Worm (Caenorhabditis elegans): ENCODE data around the gene nasp-1.
A peak's percentile ranks its signal among the peaks of the same experiment; 100 is the strongest.
"Not testable (repeated sequence)": the region's sequence is repeated elsewhere in the genome, so short reads cannot be mapped to it uniquely, and the experiment has no call there.

The nasp-1 gene

ce11 chrII:11112419-11112818, 6.0 kb downstream of the nasp-1 start, which contains the start of gene mat-2:
Gene mat-2 (plus strand): TSS chrII:11112719.
- TF ChIP-seq nhr-27 (tag; optimal IDR thresholded peaks at IDR 0.05) (no peak), D2030.7 (GFP tag; IDR thresholded peaks at IDR 0.05) (no peak), nhr-80 (tag; optimal IDR thresholded peaks at IDR 0.05) (no peak), tbx-9 (tag; optimal IDR thresholded peaks at IDR 0.05; ENCODE audit: borderline replicate concordance) (no peak), F39B2.1 (GFP tag; IDR thresholded peaks at IDR 0.05) (no peak), lsy-27 (tag; optimal IDR thresholded peaks at IDR 0.05; ENCODE audit: borderline replicate concordance, insufficient read depth) (no peak), zim-3 (tag; optimal IDR thresholded peaks at IDR 0.05) (no peak), tlf-1 (GFP tag; optimal IDR thresholded peaks at IDR 0.05) (no peak), unc-130 (GFP tag; optimal IDR thresholded peaks at IDR 0.05) (no peak), attf-6 (GFP tag; IDR thresholded peaks at IDR 0.05) (no peak), mes-4 (tag; optimal IDR thresholded peaks at IDR 0.05) (no peak), B0261.1 (tag; optimal IDR thresholded peaks at IDR 0.05) (no peak)

- TF ChIP-seq hlh-12 (tag; optimal IDR thresholded peaks at IDR 0.05); hmg-20 (GFP tag; IDR thresholded peaks at IDR 0.05); him-1 (tag; optimal IDR thresholded peaks at IDR 0.05): not testable (repeated sequence)
Measured at ce11 chrII:11121800-11122199, 15.4 kb downstream of the nasp-1 start, which contains the start of gene W10C6.2. Gene W10C6.2 (minus strand): TSS chrII:11121900.

- TF ChIP-seq hrde-1 (tag; optimal IDR thresholded peaks at IDR 0.05; ENCODE audit: borderline replicate concordance) (peak; percentile 70), pbrm-1 (GFP tag; IDR thresholded peaks at IDR 0.05) (0 out of 2 replicates have a peak, but pooled peaks have one; percentile 20), lin-26 (GFP tag; IDR thresholded peaks at IDR 0.05) (peak; percentile 72; the same call in 1 of the 2 replicates), athp-1 (tag; optimal IDR thresholded peaks at IDR 0.05) (peak; percentile 25), madf-6 (GFP tag; IDR thresholded peaks at IDR 0.05) (peak; percentile 57), D2030.7 (GFP tag; IDR thresholded peaks at IDR 0.05) (0 out of 2 replicates have a peak, but pooled peaks have one; percentile 9), Y95B8A.8 (GFP tag; IDR thresholded peaks at IDR 0.05) (0 out of 2 replicates have a peak, but pooled peaks have one; percentile 24), sea-2 (GFP tag; IDR thresholded peaks at IDR 0.05) (no peak), nfya-2 (GFP tag; IDR thresholded peaks at IDR 0.05) (no peak), F10E7.11 (tag; optimal IDR thresholded peaks at IDR 0.05) (no peak), Y53G8AR.9 (GFP tag; conservative IDR thresholded peaks at IDR 0.05) (0 out of 2 replicates have a peak, but pooled peaks have one; percentile 35), hsf-1 (GFP tag; IDR thresholded peaks at IDR 0.05) (peak; percentile 20; the same call in 1 of the 2 replicates), lin-54 (GFP tag; optimal IDR thresholded peaks at IDR 0.05) (peak; percentile 64), mcd-1 (GFP tag; IDR thresholded peaks at IDR 0.05) (peak; percentile 32; the same call in 1 of the 2 replicates), cebp-1 (GFP tag; IDR thresholded peaks at IDR 0.05) (no peak), cebp-1 (tag; optimal IDR thresholded peaks at IDR 0.05) (peak; percentile 23), unc-62 (GFP tag; optimal IDR thresholded peaks at IDR 0.05) (no peak), him-1 (tag; optimal IDR thresholded peaks at IDR 0.05) (peak; percentile 16), rcor-1 (GFP tag; IDR thresholded peaks at IDR 0.05) (peak; percentile 38), tbx-9 (tag; optimal IDR thresholded peaks at IDR 0.05; ENCODE audit: borderline replicate concordance) (no peak), die-1 (tag; optimal IDR thresholded peaks at IDR 0.05) (peak; percentile 50), snpc-1.3 (tag; optimal IDR thresholded peaks at IDR 0.05; ENCODE audit: insufficient read depth) (peak; percentile 46), nfya-1 (tag; optimal IDR thresholded peaks at IDR 0.05; ENCODE audit: borderline replicate concordance, insufficient read depth) (no peak), snpc-4 (GFP tag; optimal IDR thresholded peaks at IDR 0.05) (peak; percentile 0), snpc-4 (tag; optimal IDR thresholded peaks at IDR 0.05) (peak in 1 of 4 experiments; percentile 0), atf-7 (tag; optimal IDR thresholded peaks at IDR 0.05) (peak; percentile 21), B0019.2 (GFP tag; conservative IDR thresholded peaks at IDR 0.05) (no peak), hlh-26 (GFP tag; conservative IDR thresholded peaks at IDR 0.05) (0 out of 2 replicates have a peak, but pooled peaks have one; percentile 19), ekl-4 (GFP tag; IDR thresholded peaks at IDR 0.05) (peak; percentile 46; the same call in 1 of the 2 replicates), sdz-38 (tag; optimal IDR thresholded peaks at IDR 0.05) (no peak), egl-44 (GFP tag; IDR thresholded peaks at IDR 0.05) (no peak), B0261.1 (tag; optimal IDR thresholded peaks at IDR 0.05) (no peak), lsl-1 (GFP tag; optimal IDR thresholded peaks at IDR 0.05) (peak; percentile 32)
Measured at ce11 chrII:11125059-11125594, 18.7 kb downstream of the nasp-1 start.
